Worm (Caenorhabditis elegans) whole organism, young adult: Measurements from ENCODE around the gene ZK546.4.

Source experiments
- B0336.3 ChIP-seq: fragments of 200-800 bp; sonication (Bioruptor generic); IDR thresholded peaks from 2 replicates; pipeline ENCODE4 v1.3.6; 2022; ENCODE audit warnings: missing genetic modification characterization, missing compliant biosample characterization
- Y79H2A.3 ChIP-seq: fragments of 200-800 bp; sonication (Bioruptor generic); conservative IDR thresholded peaks from 2 replicates; pipeline ENCODE4 v1.3.6; 2022; ENCODE audit warnings: missing genetic modification reagents, missing genetic modification characterization, missing compliant biosample characterization
- aptf-3 ChIP-seq: fragments of 200-800 bp; sonication (Bioruptor generic); IDR thresholded peaks from 2 replicates; pipeline ENCODE4 v1.3.6; 2022; ENCODE audit warnings: missing genetic modification characterization, missing compliant biosample characterization
- dpff-1 ChIP-seq: sonication (generic microtip); optimal IDR thresholded peaks from 2 replicates; lab custom pipeline; 2017; ENCODE audit warnings: mild to moderate bottlenecking, missing genetic modification characterization, missing compliant biosample characterization
- mel-28 ChIP-seq: sonication (generic microtip); optimal IDR thresholded peaks from 2 replicates; lab custom pipeline; 2016; ENCODE audit warnings: borderline replicate concordance, mild to moderate bottlenecking, missing genetic modification characterization, missing compliant biosample characterization

- TF ChIP-seq aptf-3 (GFP tag; lab: Robert Waterston, UW) (no peak), B0336.3 (GFP tag; lab: Robert Waterston, UW) (no peak), dpff-1 (no peak), mel-28 (tag; lab: Kevin White, UChicago) (no peak), Y79H2A.3 (GFP tag; lab: Robert Waterston, UW) (no peak)
Observed at ce11 chrII:4943849-4944248, 6.0 kb downstream of the ZK546.4 start, which contains the start of gene mdt-4.
